Worm (Caenorhabditis elegans): Measurements from ENCODE around the gene D1054.19.

D1054.19 gene

DNA sequence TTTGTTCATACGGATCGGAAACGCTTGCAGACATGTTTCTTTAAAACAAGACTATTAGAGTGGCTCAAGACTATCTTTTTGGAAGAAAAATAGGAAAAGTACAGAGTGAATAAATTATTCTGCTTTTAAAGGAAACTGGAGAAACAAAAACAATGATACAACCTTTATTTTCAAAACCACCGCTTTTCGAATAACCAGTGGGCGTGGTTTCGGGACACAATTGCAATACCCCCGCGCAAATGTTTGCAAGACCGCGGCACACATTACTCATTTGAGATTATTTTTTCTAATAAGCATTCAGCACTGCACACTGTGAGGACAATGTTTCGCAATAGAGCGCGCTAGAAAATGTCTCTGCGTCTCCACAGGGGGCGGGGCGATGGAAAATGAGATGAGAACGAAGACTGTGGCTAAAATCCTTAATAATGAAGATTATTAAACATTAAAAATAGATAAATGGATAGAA is 12.3 kb downstream of the D1054.19 start, which contains the start of gene plrg-1 (continued):
- peak; percentile 56 for TF ChIP-seq nhr-76 (tag; optimal IDR thresholded peaks at IDR 0.05)
- TF ChIP-seq fkh-2 (tag; optimal IDR thresholded peaks at IDR 0.05): no peak
- no peak for TF ChIP-seq sea-2 (GFP tag; optimal IDR thresholded peaks at IDR 0.05)
- no peak for TF ChIP-seq aly-2 (tag; optimal IDR thresholded peaks at IDR 0.05)
- TF ChIP-seq nhr-28 (tag; optimal IDR thresholded peaks at IDR 0.05): no peak
- peak; percentile 92 for TF ChIP-seq egl-5 (tag; optimal IDR thresholded peaks at IDR 0.05)
- TF ChIP-seq jun-1 (tag; optimal IDR thresholded peaks at IDR 0.05): peak; percentile 71
- TF ChIP-seq pqm-1 (tag; optimal IDR thresholded peaks at IDR 0.05): peak; percentile 47
- peak; percentile 82 for TF ChIP-seq lsy-12 (tag; optimal IDR thresholded peaks at IDR 0.05)
- TF ChIP-seq unc-62 (GFP tag; optimal IDR thresholded peaks at IDR 0.05): peak; percentile 66
- peak; percentile 66 for TF ChIP-seq skn-1 (tag; optimal IDR thresholded peaks at IDR 0.05)
- TF ChIP-seq egl-27 (tag; optimal IDR thresholded peaks at IDR 0.05): peak; percentile 41
- peak; percentile 92 for TF ChIP-seq lin-15B (tag; optimal IDR thresholded peaks at IDR 0.05)
- TF ChIP-seq nhr-25 (tag; optimal IDR thresholded peaks at IDR 0.05): peak; percentile 86

DNA sequence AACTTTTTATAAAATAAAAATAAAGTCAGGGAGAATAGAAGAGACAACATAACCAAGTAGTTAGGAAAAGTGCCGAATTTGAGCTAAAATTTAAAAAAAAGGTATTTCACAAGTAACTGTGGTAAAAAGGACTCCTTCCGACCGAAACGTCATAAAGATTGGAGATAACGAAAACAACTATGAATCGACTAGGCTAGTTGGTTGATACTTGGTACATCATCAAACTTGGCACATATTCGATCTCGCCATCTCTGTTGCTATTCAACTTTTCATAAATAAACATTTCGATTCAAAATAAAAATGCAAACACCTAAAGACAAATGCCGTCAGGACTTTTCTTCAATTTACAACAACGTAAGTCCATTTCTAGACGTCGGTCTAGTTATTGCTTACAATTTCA is 16.2 kb downstream of the D1054.19 start, which contains the start of gene C29A12.22:
TSS of gene C29A12.22 (plus strand) at position 301 of the 400 bp plus-strand sequence.
- TF ChIP-seq lsy-12 (tag; optimal IDR thresholded peaks at IDR 0.05): no peak
- no peak for TF ChIP-seq nhr-12 (tag; optimal IDR thresholded peaks at IDR 0.05)
- TF ChIP-seq ztf-4 (tag; optimal IDR thresholded peaks at IDR 0.05): no peak
- TF ChIP-seq fos-1 (tag; optimal IDR thresholded peaks at IDR 0.05): no peak
- TF ChIP-seq ceh-82 (tag; optimal IDR thresholded peaks at IDR 0.05): no peak
- no peak for TF ChIP-seq aly-2 (tag; optimal IDR thresholded peaks at IDR 0.05)
- TF ChIP-seq elt-2 (tag; optimal IDR thresholded peaks at IDR 0.05): no peak
- TF ChIP-seq skn-1 (tag; optimal IDR thresholded peaks at IDR 0.05): no peak
- no peak for TF ChIP-seq nhr-76 (tag; optimal IDR thresholded peaks at IDR 0.05)
- no peak for TF ChIP-seq nhr-28 (tag; optimal IDR thresholded peaks at IDR 0.05)
- TF ChIP-seq elt-3 (tag; optimal IDR thresholded peaks at IDR 0.05): no peak
- TF ChIP-seq lin-15B (tag; optimal IDR thresholded peaks at IDR 0.05): no peak
- no peak for TF ChIP-seq egl-5 (tag; optimal IDR thresholded peaks at IDR 0.05)
- TF ChIP-seq lin-39 (tag; optimal IDR thresholded peaks at IDR 0.05): no peak
- no peak for TF ChIP-seq pha-4 (tag; optimal IDR thresholded peaks at IDR 0.05)
- no peak for TF ChIP-seq egl-27 (tag; optimal IDR thresholded peaks at IDR 0.05)

DNA sequence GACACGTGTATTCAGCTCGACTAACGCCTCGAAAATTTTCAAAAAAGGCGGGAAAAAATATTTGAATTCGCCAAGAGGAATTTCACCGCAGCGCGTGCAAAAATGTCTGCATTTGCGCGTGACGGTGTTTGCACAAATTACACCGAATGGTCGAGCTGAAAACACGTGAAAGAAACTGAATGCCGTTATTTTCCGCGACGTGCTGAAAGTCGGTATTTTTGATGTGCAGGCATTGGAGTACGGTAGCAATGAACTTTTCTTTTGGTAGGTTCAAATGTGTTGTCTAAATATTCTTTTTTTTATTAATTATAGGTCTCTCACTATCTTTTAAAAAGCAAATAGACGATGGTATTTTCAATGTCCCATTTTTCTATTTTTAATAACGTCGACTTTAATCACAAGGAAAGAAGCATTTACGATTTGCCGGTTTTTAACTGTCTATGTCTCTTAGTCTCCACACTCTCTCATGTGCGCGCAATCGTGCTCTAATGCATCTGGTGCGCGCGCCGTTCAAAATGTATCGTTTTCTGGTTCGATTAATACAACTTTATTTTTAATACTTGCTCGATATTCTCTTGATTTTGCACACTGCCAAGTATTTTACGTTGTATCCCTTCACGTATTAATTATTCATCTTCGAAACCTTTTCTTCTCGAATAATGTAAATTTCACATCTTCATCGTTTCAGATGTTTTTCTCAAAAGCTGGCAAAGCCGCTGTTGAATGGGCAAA is 18.0 kb downstream of the D1054.19 start, which contains the start of the genes C29A12.1 and lig-1:
TSS of gene C29A12.1 (minus strand) at position 63 of the 732 bp plus-strand sequence.
TSS of gene lig-1 (plus strand) at position 682 of the 732 bp plus-strand sequence.
- TF ChIP-seq elt-3 (tag; optimal IDR thresholded peaks at IDR 0.05): no peak
- no peak for TF ChIP-seq nhr-23 (tag; optimal IDR thresholded peaks at IDR 0.05)
- peak; percentile 44 for TF ChIP-seq lin-15B (tag; optimal IDR thresholded peaks at IDR 0.05)
- TF ChIP-seq elt-2 (tag; optimal IDR thresholded peaks at IDR 0.05): peak; percentile 4
- TF ChIP-seq nhr-67 (tag; optimal IDR thresholded peaks at IDR 0.05): no peak
- TF ChIP-seq nfya-1 (tag; optimal IDR thresholded peaks at IDR 0.05; ENCODE audit: insufficient read depth): peak; percentile 36
- no peak for TF ChIP-seq aly-2 (tag; optimal IDR thresholded peaks at IDR 0.05)
- TF ChIP-seq elt-1 (tag; optimal IDR thresholded peaks at IDR 0.05): no peak
- peak; percentile 34 for TF ChIP-seq nhr-25 (tag; optimal IDR thresholded peaks at IDR 0.05)

DNA sequence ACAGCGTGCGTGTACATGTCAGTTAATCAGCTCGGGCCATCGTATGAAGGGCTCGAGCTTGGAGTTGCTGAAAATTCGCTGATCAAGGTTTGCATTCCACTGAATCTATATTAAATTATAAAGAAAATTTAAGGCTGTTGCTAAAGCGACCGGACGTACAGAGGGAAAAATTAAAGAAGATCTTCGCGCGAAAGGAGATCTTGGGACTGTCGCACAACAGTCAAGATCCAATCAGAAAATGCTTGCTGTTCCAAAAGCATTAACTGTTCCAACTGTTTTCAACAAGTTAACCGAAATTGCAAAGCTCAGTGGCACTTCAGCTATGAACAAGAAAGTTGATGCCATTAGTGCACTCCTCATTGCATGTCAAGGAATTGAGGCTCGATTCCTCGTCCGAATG is 18.7 kb downstream of the D1054.19 start:
- TF ChIP-seq unc-39 (tag; optimal IDR thresholded peaks at IDR 0.05): no peak
- TF ChIP-seq hmg-11 (tag; optimal IDR thresholded peaks at IDR 0.05): no peak
- no peak for TF ChIP-seq nhr-237 (tag; optimal IDR thresholded peaks at IDR 0.05)
- no peak for TF ChIP-seq daf-12 (tag; optimal IDR thresholded peaks at IDR 0.05)
- TF ChIP-seq pha-4 (tag; optimal IDR thresholded peaks at IDR 0.05): no peak
- no peak for TF ChIP-seq nhr-11 (tag; optimal IDR thresholded peaks at IDR 0.05)
- no peak for TF ChIP-seq nhr-25 (tag; optimal IDR thresholded peaks at IDR 0.05)
- no peak for TF ChIP-seq fos-1 (tag; optimal IDR thresholded peaks at IDR 0.05)

DNA sequence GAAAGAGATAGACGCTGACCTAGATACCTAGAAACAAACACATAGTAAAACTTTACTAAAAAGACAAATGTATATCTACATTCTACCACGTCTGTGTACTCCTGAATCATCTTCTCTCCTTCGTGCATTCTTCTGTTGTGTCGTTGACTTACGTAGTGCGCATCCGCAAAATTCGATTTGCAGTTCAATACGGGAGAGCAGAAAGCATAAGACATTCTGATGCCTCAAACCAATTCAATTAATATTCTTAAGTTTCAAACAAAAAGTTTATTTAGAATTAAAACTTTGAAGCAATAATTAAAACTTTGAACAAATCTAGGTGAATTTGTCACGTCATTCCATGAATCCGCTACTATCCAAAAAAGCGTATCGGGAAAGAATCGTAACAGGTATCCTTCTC is 21.2 kb downstream of the D1054.19 start:
- peak; percentile 25 for TF ChIP-seq fkh-10 (GFP tag; optimal IDR thresholded peaks at IDR 0.05)
- TF ChIP-seq ztf-4 (tag; optimal IDR thresholded peaks at IDR 0.05): no peak
- TF ChIP-seq nhr-67 (tag; optimal IDR thresholded peaks at IDR 0.05): no peak
- TF ChIP-seq fos-1 (tag; optimal IDR thresholded peaks at IDR 0.05): no peak
- TF ChIP-seq jun-1 (tag; optimal IDR thresholded peaks at IDR 0.05): no peak

Data from whole organism, L3 larva.